Worm (Caenorhabditis elegans): ENCODE data around the gene marg-1.

The marg-1 gene

DNA sequence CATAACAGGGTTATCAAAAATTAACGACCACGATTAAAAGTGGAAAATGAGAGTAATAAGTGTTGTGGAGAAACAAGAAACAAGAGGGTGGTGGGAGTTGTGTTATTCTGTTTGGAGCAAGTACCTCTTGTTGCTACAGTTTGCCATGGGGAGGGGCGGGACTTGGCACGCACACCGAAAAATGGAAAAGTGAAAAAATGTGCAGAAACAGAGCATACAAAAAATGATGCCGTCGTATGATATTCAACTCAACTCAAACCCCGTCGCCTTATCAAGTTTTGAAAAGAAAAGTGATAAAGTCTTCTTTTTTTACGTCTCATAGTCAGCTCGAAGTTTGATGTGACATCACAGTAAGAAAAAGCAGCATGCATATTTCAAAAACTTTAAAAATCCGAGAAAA, 39.7 kb upstream of the marg-1 start:
- TF ChIP-seq ztf-11 (tag; optimal IDR thresholded peaks at IDR 0.05) (no peak), ZK546.5 (tag; optimal IDR thresholded peaks at IDR 0.05) (no peak), mes-2 (tag; optimal IDR thresholded peaks at IDR 0.05; ENCODE audit: poor library complexity, severe bottlenecking) (peak; percentile 19), nhr-102 (tag; optimal IDR thresholded peaks at IDR 0.05) (peak; percentile 21), lin-1 (GFP tag; IDR thresholded peaks at IDR 0.05) (peak; percentile 33; the same call in 1 of the 2 replicates), ztf-7 (tag; optimal IDR thresholded peaks at IDR 0.05) (no peak), daf-16 (GFP tag; optimal IDR thresholded peaks at IDR 0.05) (no peak), daf-16 (tag; optimal IDR thresholded peaks at IDR 0.05) (peak; percentile 74), dve-1 (tag; optimal IDR thresholded peaks at IDR 0.05; ENCODE audit: insufficient read depth) (peak; percentile 44), pqm-1 (tag; optimal IDR thresholded peaks at IDR 0.05) (peak; percentile 64), nhr-28 (tag; optimal IDR thresholded peaks at IDR 0.05) (peak; percentile 66), pha-4 (GFP tag; IDR thresholded peaks at IDR 0.05) (peak; percentile 27; the same call in 1 of the 2 replicates), pha-4 (tag; optimal IDR thresholded peaks at IDR 0.05) (no peak), hlh-11 (tag; optimal IDR thresholded peaks at IDR 0.05) (peak; percentile 66), lin-29 (GFP tag; IDR thresholded peaks at IDR 0.05) (no peak), hlh-30 (tag; optimal IDR thresholded peaks at IDR 0.05; ENCODE audit: insufficient read depth) (peak; percentile 10), dmd-6 (GFP tag; IDR thresholded peaks at IDR 0.05) (peak; percentile 78)

- no peak for TF ChIP-seq aly-2 (tag; optimal IDR thresholded peaks at IDR 0.05)
- TF ChIP-seq daf-16 (GFP tag; optimal IDR thresholded peaks at IDR 0.05): no peak
- TF ChIP-seq daf-16 (tag; optimal IDR thresholded peaks at IDR 0.05): peak; percentile 6
- peak; percentile 45 for TF ChIP-seq hlh-30 (tag; optimal IDR thresholded peaks at IDR 0.05; ENCODE audit: insufficient read depth)
- TF ChIP-seq attf-4 (tag; optimal IDR thresholded peaks at IDR 0.05): no peak
- TF ChIP-seq set-16 (GFP tag; IDR thresholded peaks at IDR 0.05): no peak
- TF ChIP-seq pha-4 (GFP tag; IDR thresholded peaks at IDR 0.05): peak; percentile 72
- peak; percentile 50 for TF ChIP-seq pha-4 (tag; optimal IDR thresholded peaks at IDR 0.05)
- TF ChIP-seq mdt-29 (GFP tag; IDR thresholded peaks at IDR 0.05): no peak
These were observed 38.8 kb upstream of the marg-1 start for ce11 chrX:3819697-3820096.

- peak; percentile 30 for TF ChIP-seq pqm-1 (tag; optimal IDR thresholded peaks at IDR 0.05)
- TF ChIP-seq hlh-11 (tag; optimal IDR thresholded peaks at IDR 0.05): peak; percentile 68
- TF ChIP-seq nhr-77 (tag; optimal IDR thresholded peaks at IDR 0.05): peak; percentile 67
- no peak for TF ChIP-seq tag-97 (GFP tag; IDR thresholded peaks at IDR 0.05)
- TF ChIP-seq dpl-1 (GFP tag; optimal IDR thresholded peaks at IDR 0.05): no peak
- no peak for TF ChIP-seq set-16 (GFP tag; IDR thresholded peaks at IDR 0.05)
- TF ChIP-seq daf-16 (GFP tag; optimal IDR thresholded peaks at IDR 0.05): no peak
- peak; percentile 77 for TF ChIP-seq daf-16 (tag; optimal IDR thresholded peaks at IDR 0.05)
- no peak for TF ChIP-seq ces-1 (GFP tag; optimal IDR thresholded peaks at IDR 0.05)
- TF ChIP-seq tra-1 (GFP tag; IDR thresholded peaks at IDR 0.05): peak; percentile 27; the same call in 1 of the 2 replicates
- no peak for TF ChIP-seq ama-1 (optimal IDR thresholded peaks at IDR 0.05)
- peak; percentile 38; the same call in 1 of the 2 replicates for TF ChIP-seq dmd-6 (GFP tag; IDR thresholded peaks at IDR 0.05)
- TF ChIP-seq dve-1 (tag; optimal IDR thresholded peaks at IDR 0.05; ENCODE audit: insufficient read depth): peak; percentile 80
- TF ChIP-seq nhr-48 (tag; optimal IDR thresholded peaks at IDR 0.05): peak; percentile 6
- peak; percentile 94 for TF ChIP-seq nhr-28 (tag; optimal IDR thresholded peaks at IDR 0.05)
- TF ChIP-seq T20F7.1 (GFP tag; optimal IDR thresholded peaks at IDR 0.05): no peak
- TF ChIP-seq mxl-3 (GFP tag; optimal IDR thresholded peaks at IDR 0.05): peak; percentile 60
- TF ChIP-seq nhr-6 (tag; optimal IDR thresholded peaks at IDR 0.05): no peak
- peak in 1 of 2 experiments; percentile 54 for TF ChIP-seq unc-62 (GFP tag; optimal IDR thresholded peaks at IDR 0.05 in 1 of 2)
- no peak for TF ChIP-seq unc-62 (tag; optimal IDR thresholded peaks at IDR 0.05)
- TF ChIP-seq cey-2 (tag; optimal IDR thresholded peaks at IDR 0.05; ENCODE audit: borderline replicate concordance, insufficient read depth): peak; percentile 18
- TF ChIP-seq mdl-1 (tag; optimal IDR thresholded peaks at IDR 0.05): peak in 1 of 2 experiments; percentile 60
- peak; percentile 59 for TF ChIP-seq aha-1 (tag)
- no peak for TF ChIP-seq R02D3.7 (tag; optimal IDR thresholded peaks at IDR 0.05)
- no peak for TF ChIP-seq lin-1 (GFP tag; IDR thresholded peaks at IDR 0.05)
- no peak for TF ChIP-seq zag-1 (tag; optimal IDR thresholded peaks at IDR 0.05)
- peak; percentile 75 for TF ChIP-seq hlh-30 (tag; optimal IDR thresholded peaks at IDR 0.05; ENCODE audit: insufficient read depth)
These were observed 38.0 kb upstream of the marg-1 start for ce11 chrX:3818856-3819524.
